Worm (Caenorhabditis elegans) whole organism, early embryonic: ENCODE data around the gene D1086.12.

Experiments used
- B0310.2 ChIP-seq: sonication (generic microtip); optimal IDR thresholded peaks from 2 replicates; lab custom pipeline; 2016; ENCODE audit warnings: mild to moderate bottlenecking, missing genetic modification characterization, missing compliant biosample characterization
- F13C5.2 ChIP-seq: sonication (generic microtip); optimal IDR thresholded peaks from 2 replicates; lab custom pipeline; 2017; ENCODE audit warnings: mild to moderate bottlenecking, missing genetic modification characterization, inconsistent platforms, missing compliant biosample characterization
- aly-1 ChIP-seq: sonication (generic microtip); optimal IDR thresholded peaks from 2 replicates; lab custom pipeline; 2016; ENCODE audit warnings: missing genetic modification characterization, missing compliant biosample characterization
- ama-1 ChIP-seq: fragments of 150-350 bp; optimal IDR thresholded peaks from 2 replicates; lab custom pipeline; 2014
- ceh-13 ChIP-seq: fragments of 200-800 bp; sonication (Bioruptor generic); optimal IDR thresholded peaks from 2 replicates; lab custom pipeline; 2018; ENCODE audit warnings: mild to moderate bottlenecking, missing genetic modification characterization, missing compliant biosample characterization
- ceh-36 ChIP-seq: sonication (generic microtip); optimal IDR thresholded peaks from 2 replicates; lab custom pipeline; 2016; ENCODE audit warnings: missing genetic modification characterization, inconsistent platforms, missing compliant biosample characterization
- ets-7 ChIP-seq: sonication (generic microtip); optimal IDR thresholded peaks from 2 replicates; lab custom pipeline; 2016; ENCODE audit warnings: missing genotype, missing genetic modification characterization, missing compliant biosample characterization
- flt-1 ChIP-seq: fragments of 200-800 bp; sonication (Bioruptor generic); IDR thresholded peaks from 2 replicates; pipeline ENCODE4 v1.3.6; 2022; ENCODE audit warnings: missing genetic modification characterization, missing compliant biosample characterization
- hmbx-1 ChIP-seq: sonication (generic microtip); optimal IDR thresholded peaks from 2 replicates; lab custom pipeline; 2016; ENCODE audit warnings: mild to moderate bottlenecking, missing genetic modification characterization, missing compliant biosample characterization
- hmg-4 ChIP-seq: fragments of 200-800 bp; sonication (Bioruptor generic); optimal IDR thresholded peaks from 2 replicates; lab custom pipeline; 2018; ENCODE audit warnings: mild to moderate bottlenecking, missing genetic modification characterization, missing compliant biosample characterization
- hnd-1 ChIP-seq: sonication (generic microtip); optimal IDR thresholded peaks from 2 replicates; lab custom pipeline; 2016; ENCODE audit warnings: missing genetic modification characterization, missing compliant biosample characterization
- pes-1 ChIP-seq: fragments of 200-800 bp; sonication (Bioruptor generic); IDR thresholded peaks from 2 replicates; pipeline ENCODE4 v1.3.6; 2022; ENCODE audit warnings: missing genetic modification reagents, missing genetic modification characterization, missing compliant biosample characterization
- scrt-1 ChIP-seq: fragments of 200-800 bp; sonication (Bioruptor generic); IDR thresholded peaks from 2 replicates; pipeline ENCODE4 v1.3.6; 2022; ENCODE audit warnings: missing genetic modification characterization, missing compliant biosample characterization
- sea-1 ChIP-seq: fragments of 200-800 bp; sonication (Bioruptor generic); conservative IDR thresholded peaks from 2 replicates; pipeline ENCODE4 v1.3.6; 2022; ENCODE audit warnings: missing genetic modification characterization, missing compliant biosample characterization
- tbx-11 ChIP-seq: fragments of 200-800 bp; sonication (Bioruptor generic); IDR thresholded peaks from 2 replicates; pipeline ENCODE4 v1.3.6; 2022; ENCODE audit warnings: missing genetic modification characterization, missing compliant biosample characterization
- tbx-37 ChIP-seq: fragments of 200-800 bp; sonication (Bioruptor generic); conservative IDR thresholded peaks from 2 replicates; pipeline ENCODE4 v1.3.6; 2022; ENCODE audit warnings: missing genetic modification reagents, missing genetic modification characterization, missing compliant biosample characterization
- tra-4 ChIP-seq: sonication (generic microtip); optimal IDR thresholded peaks from 2 replicates; lab custom pipeline; 2017; ENCODE audit warnings: missing genetic modification characterization, missing compliant biosample characterization

D1086.12 gene

ce11 chrV:14110042-14110441, 9.1 kb downstream of the D1086.12 start, which contains the start of gene H39E23.2:
Gene H39E23.2, plus strand, starts transcription at chrV:14110342.
- TF ChIP-seq ceh-13 (no peak), hmg-4 (GFP tag; lab: Kevin White, UChicago) (no peak), sea-1 (GFP tag; lab: Robert Waterston, UW) (no peak), tra-4 (tag; lab: Kevin White, UChicago) (no peak), ets-7 (tag; lab: Kevin White, UChicago) (no peak), B0310.2 (tag; lab: Kevin White, UChicago) (no peak), tbx-11 (GFP tag; lab: Robert Waterston, UW) (no peak), tbx-37 (GFP tag; lab: Robert Waterston, UW) (no peak), pes-1 (GFP tag; lab: Robert Waterston, UW) (no peak), scrt-1 (no peak), ama-1 (no peak), hnd-1 (tag; lab: Kevin White, UChicago) (no peak), aly-1 (tag; lab: Kevin White, UChicago) (no peak), hmbx-1 (tag; lab: Kevin White, UChicago) (no peak), flt-1 (GFP tag; lab: Robert Waterston, UW) (no peak)

ce11 chrV:14120674-14121073, 19.7 kb downstream of the D1086.12 start:
- no peak for TF ChIP-seq ceh-36 (tag; lab: Kevin White, UChicago)

ce11 chrV:14123176-14123575, 22.2 kb downstream of the D1086.12 start:
- TF ChIP-seq hmg-4 (GFP tag; lab: Kevin White, UChicago) (no peak), scrt-1 (no peak), ceh-13 (no peak), sea-1 (GFP tag; lab: Robert Waterston, UW) (no peak), tbx-11 (GFP tag; lab: Robert Waterston, UW) (no peak)

- TF ChIP-seq ceh-13: no peak
- TF ChIP-seq aly-1 (tag; lab: Kevin White, UChicago): no peak
- TF ChIP-seq hnd-1 (tag; lab: Kevin White, UChicago): no peak
- TF ChIP-seq hmg-4 (GFP tag; lab: Kevin White, UChicago): no peak
Observed at ce11 chrV:14126341-14126924, 25.4 kb downstream of the D1086.12 start.

- no peak for TF ChIP-seq sea-1 (GFP tag; lab: Robert Waterston, UW)
- TF ChIP-seq tbx-37 (GFP tag; lab: Robert Waterston, UW): no peak
- no peak for TF ChIP-seq scrt-1
- TF ChIP-seq ama-1: no peak
- no peak for TF ChIP-seq F13C5.2 (tag; lab: Kevin White, UChicago)
- no peak for TF ChIP-seq ets-7 (tag; lab: Kevin White, UChicago)
- TF ChIP-seq ceh-36 (tag; lab: Kevin White, UChicago): no peak
- no peak for TF ChIP-seq flt-1 (GFP tag; lab: Robert Waterston, UW)
- no peak for TF ChIP-seq B0310.2 (tag; lab: Kevin White, UChicago)
- TF ChIP-seq hnd-1 (tag; lab: Kevin White, UChicago): no peak
- no peak for TF ChIP-seq ceh-13
- no peak for TF ChIP-seq pes-1 (GFP tag; lab: Robert Waterston, UW)
- no peak for TF ChIP-seq hmg-4 (GFP tag; lab: Kevin White, UChicago)
- no peak for TF ChIP-seq hmbx-1 (tag; lab: Kevin White, UChicago)
Observed at ce11 chrV:14127834-14128233, 26.8 kb downstream of the D1086.12 start.

ce11 chrV:14128858-14129257, 27.9 kb downstream of the D1086.12 start:
- TF ChIP-seq F13C5.2 (tag; lab: Kevin White, UChicago) (no peak), pes-1 (GFP tag; lab: Robert Waterston, UW) (no peak), tbx-11 (GFP tag; lab: Robert Waterston, UW) (no peak), ama-1 (no peak)

- no peak for TF ChIP-seq sea-1 (GFP tag; lab: Robert Waterston, UW)
- TF ChIP-seq pes-1 (GFP tag; lab: Robert Waterston, UW): no peak
- no peak for TF ChIP-seq tbx-11 (GFP tag; lab: Robert Waterston, UW)
- TF ChIP-seq ama-1: no peak
- TF ChIP-seq hmbx-1 (tag; lab: Kevin White, UChicago): no peak
- TF ChIP-seq hnd-1 (tag; lab: Kevin White, UChicago): no peak
- no peak for TF ChIP-seq ceh-13
- no peak for TF ChIP-seq aly-1 (tag; lab: Kevin White, UChicago)
- TF ChIP-seq F13C5.2 (tag; lab: Kevin White, UChicago): no peak
- no peak for TF ChIP-seq ceh-36 (tag; lab: Kevin White, UChicago)
- no peak for TF ChIP-seq flt-1 (GFP tag; lab: Robert Waterston, UW)
- TF ChIP-seq hmg-4 (GFP tag; lab: Kevin White, UChicago): no peak
- TF ChIP-seq scrt-1: no peak
Observed at ce11 chrV:14130226-14130625, 29.2 kb downstream of the D1086.12 start.

ce11 chrV:14133002-14133763, 32.2 kb downstream of the D1086.12 start:
- TF ChIP-seq tbx-11 (GFP tag; lab: Robert Waterston, UW) (no peak), ets-7 (tag; lab: Kevin White, UChicago) (no peak), tra-4 (tag; lab: Kevin White, UChicago) (no peak), flt-1 (GFP tag; lab: Robert Waterston, UW) (no peak), hmg-4 (GFP tag; lab: Kevin White, UChicago) (no peak), ceh-36 (tag; lab: Kevin White, UChicago) (no peak), pes-1 (GFP tag; lab: Robert Waterston, UW) (no peak), tbx-37 (GFP tag; lab: Robert Waterston, UW) (no peak), ama-1 (no peak), sea-1 (GFP tag; lab: Robert Waterston, UW) (no peak), aly-1 (tag; lab: Kevin White, UChicago) (no peak)
